Worm (Caenorhabditis elegans): Measurements from ENCODE around the gene C24H11.5.
A peak's percentile ranks its signal among the peaks of the same experiment; 100 is the strongest.

The C24H11.5 gene

DNA sequence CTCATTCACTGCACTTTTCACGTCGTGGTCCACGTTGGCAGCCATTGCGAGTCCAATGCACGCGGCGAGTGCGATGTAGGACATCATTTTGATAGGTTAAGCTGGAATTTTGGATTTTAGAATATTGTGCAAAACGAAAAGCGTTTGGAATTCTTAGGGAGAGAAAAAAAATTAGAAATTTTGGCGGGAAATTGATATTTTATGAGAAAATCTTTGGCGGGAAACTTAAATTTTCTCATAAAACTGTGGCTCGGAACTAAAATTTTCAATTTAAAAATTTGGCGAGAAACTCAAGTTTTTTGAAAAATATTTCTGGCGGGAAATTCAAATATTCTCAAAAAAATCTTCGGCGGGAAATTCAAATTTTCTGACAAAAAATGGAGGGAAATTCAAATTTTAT, 42.5 kb upstream of the C24H11.5 start, which contains the start of gene sup-1:
sup-1 (minus strand) TSS at position 101 of the 400 bp plus-strand sequence.
- TF ChIP-seq snpc-4 (tag; optimal IDR thresholded peaks at IDR 0.05): no peak
- TF ChIP-seq nhr-237 (tag; optimal IDR thresholded peaks at IDR 0.05): no peak
- TF ChIP-seq mab-5 (tag; optimal IDR thresholded peaks at IDR 0.05): no peak
- TF ChIP-seq mbf-1 (tag; optimal IDR thresholded peaks at IDR 0.05): no peak
- no peak for TF ChIP-seq alr-1 (tag; optimal IDR thresholded peaks at IDR 0.05)
- no peak for TF ChIP-seq nhr-25 (tag; optimal IDR thresholded peaks at IDR 0.05)
- no peak for TF ChIP-seq elt-3 (tag; optimal IDR thresholded peaks at IDR 0.05)
- TF ChIP-seq ama-1 (optimal IDR thresholded peaks at IDR 0.05): no peak

DNA sequence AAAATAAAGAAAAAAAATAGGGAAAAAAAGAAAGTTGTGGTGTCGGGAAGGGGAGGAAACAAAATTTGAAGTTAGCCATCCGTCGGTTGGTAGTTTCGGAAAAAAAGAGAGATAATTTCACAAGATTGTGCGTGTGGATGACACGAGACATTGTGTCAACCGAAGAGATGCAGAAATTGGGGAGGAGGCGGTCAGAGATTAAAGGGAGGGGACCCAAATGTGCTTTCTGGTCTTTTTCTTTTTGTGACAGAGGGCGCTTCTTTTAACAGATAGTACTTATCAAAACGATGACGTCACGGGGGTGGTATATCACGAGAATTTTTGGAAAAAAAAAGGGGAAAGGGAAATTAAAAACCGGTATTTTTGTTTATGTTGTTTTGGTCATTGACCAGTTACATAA, 41.6 kb upstream of the C24H11.5 start:
- peak; percentile 13 for TF ChIP-seq gmeb-1 (tag; optimal IDR thresholded peaks at IDR 0.05)
- peak; percentile 33 for TF ChIP-seq mab-5 (tag; optimal IDR thresholded peaks at IDR 0.05)
- no peak for TF ChIP-seq nhr-77 (tag; optimal IDR thresholded peaks at IDR 0.05)
- peak in 1 of 2 experiments; percentile 64 for TF ChIP-seq lsy-2 (tag; optimal IDR thresholded peaks at IDR 0.05)
- peak; percentile 54 for TF ChIP-seq F13H6.1 (tag; optimal IDR thresholded peaks at IDR 0.05)
- TF ChIP-seq ZK546.5 (tag; optimal IDR thresholded peaks at IDR 0.05): no peak
- TF ChIP-seq ceh-16 (tag; optimal IDR thresholded peaks at IDR 0.05): no peak
- TF ChIP-seq crh-2 (tag; optimal IDR thresholded peaks at IDR 0.05): peak; percentile 46
- peak; percentile 33 for TF ChIP-seq blmp-1 (tag; optimal IDR thresholded peaks at IDR 0.05; ENCODE audit: insufficient read depth)
- peak; percentile 14 for TF ChIP-seq fos-1 (tag; optimal IDR thresholded peaks at IDR 0.05)
- peak; percentile 27 for TF ChIP-seq lin-13 (GFP tag; optimal IDR thresholded peaks at IDR 0.05)
- no peak for TF ChIP-seq R02D3.7 (tag; optimal IDR thresholded peaks at IDR 0.05)
- no peak for TF ChIP-seq aly-2 (tag; optimal IDR thresholded peaks at IDR 0.05)
- TF ChIP-seq ztf-4 (tag; optimal IDR thresholded peaks at IDR 0.05): peak; percentile 21
- TF ChIP-seq sma-3 (GFP tag; optimal IDR thresholded peaks at IDR 0.05): no peak
- TF ChIP-seq ceh-82 (tag; optimal IDR thresholded peaks at IDR 0.05): no peak
- peak; percentile 1 for TF ChIP-seq snpc-4 (tag; optimal IDR thresholded peaks at IDR 0.05)
- TF ChIP-seq C34F6.9 (tag; optimal IDR thresholded peaks at IDR 0.05): peak; percentile 37
- no peak for TF ChIP-seq unc-62 (GFP tag; optimal IDR thresholded peaks at IDR 0.05)
- TF ChIP-seq sem-4 (tag; optimal IDR thresholded peaks at IDR 0.05): peak; percentile 90
- peak; percentile 47 for TF ChIP-seq unc-55 (GFP tag; optimal IDR thresholded peaks at IDR 0.05)
- no peak for TF ChIP-seq skn-1 (tag; optimal IDR thresholded peaks at IDR 0.05)
- no peak for TF ChIP-seq ztf-1 (GFP tag; conservative IDR thresholded peaks at IDR 0.05)
- no peak for TF ChIP-seq elt-3 (tag; optimal IDR thresholded peaks at IDR 0.05)
- peak; percentile 16 for TF ChIP-seq egl-27 (tag; optimal IDR thresholded peaks at IDR 0.05)
- no peak for TF ChIP-seq nhr-12 (tag; optimal IDR thresholded peaks at IDR 0.05)
- TF ChIP-seq nhr-129 (tag; optimal IDR thresholded peaks at IDR 0.05): peak; percentile 34
- peak; percentile 70 for TF ChIP-seq sma-9 (GFP tag; optimal IDR thresholded peaks at IDR 0.05)
- no peak for TF ChIP-seq sma-9 (tag; optimal IDR thresholded peaks at IDR 0.05)
- TF ChIP-seq ztf-11 (tag; optimal IDR thresholded peaks at IDR 0.05): no peak
- no peak for TF ChIP-seq zag-1 (tag; optimal IDR thresholded peaks at IDR 0.05)
- peak; percentile 12 to 27 for TF ChIP-seq mdl-1 (tag; optimal IDR thresholded peaks at IDR 0.05)

DNA sequence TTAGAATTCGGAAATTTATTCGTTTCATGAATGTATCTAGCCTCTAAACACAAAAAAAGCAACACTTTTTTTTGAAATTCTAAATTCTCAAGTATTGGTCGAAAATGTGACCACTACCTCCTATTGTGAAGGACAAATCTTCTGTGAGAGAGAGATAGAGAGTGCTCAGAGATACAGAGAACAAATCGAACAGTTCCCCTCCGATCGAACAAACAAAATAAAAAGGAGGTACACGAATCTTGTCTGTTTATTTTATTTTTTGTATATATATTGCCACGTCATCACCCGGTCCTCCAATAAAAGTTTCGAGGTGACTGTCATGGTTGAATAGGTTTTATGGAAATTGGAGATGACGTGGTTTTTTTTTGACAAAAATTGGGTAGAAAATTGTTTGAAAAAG, 39.2 kb upstream of the C24H11.5 start:
- TF ChIP-seq nhr-23 (tag; optimal IDR thresholded peaks at IDR 0.05): no peak
- TF ChIP-seq egl-27 (tag; optimal IDR thresholded peaks at IDR 0.05): no peak
- TF ChIP-seq nhr-10 (tag; optimal IDR thresholded peaks at IDR 0.05): no peak
- no peak for TF ChIP-seq peb-1 (tag; optimal IDR thresholded peaks at IDR 0.05)
- TF ChIP-seq nhr-12 (tag; optimal IDR thresholded peaks at IDR 0.05): no peak
- no peak for TF ChIP-seq mdl-1 (tag; optimal IDR thresholded peaks at IDR 0.05)
- TF ChIP-seq C34F6.9 (tag; optimal IDR thresholded peaks at IDR 0.05): peak; percentile 1
- peak; percentile 57 for TF ChIP-seq crh-2 (tag; optimal IDR thresholded peaks at IDR 0.05)
- peak; percentile 19 for TF ChIP-seq F13H6.1 (tag; optimal IDR thresholded peaks at IDR 0.05)
- TF ChIP-seq nhr-237 (tag; optimal IDR thresholded peaks at IDR 0.05): no peak
- no peak for TF ChIP-seq ztf-11 (tag; optimal IDR thresholded peaks at IDR 0.05)
- TF ChIP-seq fos-1 (tag; optimal IDR thresholded peaks at IDR 0.05): no peak

DNA sequence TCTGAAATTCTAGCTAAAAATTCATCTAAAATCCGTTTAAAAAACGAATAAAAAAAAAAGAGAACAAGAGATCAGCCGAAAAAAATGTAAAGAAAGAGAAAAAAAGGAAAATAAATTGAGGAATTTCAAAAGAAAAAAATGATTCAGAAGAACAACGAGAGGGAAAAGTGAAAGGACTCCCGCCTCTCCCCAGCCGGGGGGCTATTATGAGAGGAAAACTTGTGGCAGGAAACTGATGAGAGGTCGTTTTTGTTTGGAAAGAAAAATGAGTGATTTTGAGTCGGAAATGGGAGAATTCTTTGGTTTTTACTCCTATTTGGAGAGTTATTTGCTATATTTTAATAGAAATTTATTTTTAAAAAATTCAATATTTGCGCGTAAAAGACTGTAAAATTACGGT, 37.8 kb upstream of the C24H11.5 start:
- TF ChIP-seq gmeb-1 (tag; optimal IDR thresholded peaks at IDR 0.05): no peak
- TF ChIP-seq nhr-25 (tag; optimal IDR thresholded peaks at IDR 0.05): no peak
- TF ChIP-seq unc-55 (GFP tag; optimal IDR thresholded peaks at IDR 0.05): no peak
- no peak for TF ChIP-seq fos-1 (tag; optimal IDR thresholded peaks at IDR 0.05)
- TF ChIP-seq unc-39 (tag; optimal IDR thresholded peaks at IDR 0.05): no peak
- TF ChIP-seq ztf-1 (GFP tag; conservative IDR thresholded peaks at IDR 0.05): no peak
- no peak for TF ChIP-seq Y55F3AM.14 (GFP tag; optimal IDR thresholded peaks at IDR 0.05)
- no peak for TF ChIP-seq alr-1 (tag; optimal IDR thresholded peaks at IDR 0.05)
- peak; percentile 42 for TF ChIP-seq sem-4 (tag; optimal IDR thresholded peaks at IDR 0.05)
- no peak for TF ChIP-seq lin-13 (GFP tag; optimal IDR thresholded peaks at IDR 0.05)
- TF ChIP-seq unc-62 (GFP tag; optimal IDR thresholded peaks at IDR 0.05): no peak
- TF ChIP-seq blmp-1 (tag; optimal IDR thresholded peaks at IDR 0.05; ENCODE audit: insufficient read depth): peak; percentile 69
